Fruit fly (Drosophila melanogaster): ENCODE results near the gene ergic53.

The ergic53 gene

DNA sequence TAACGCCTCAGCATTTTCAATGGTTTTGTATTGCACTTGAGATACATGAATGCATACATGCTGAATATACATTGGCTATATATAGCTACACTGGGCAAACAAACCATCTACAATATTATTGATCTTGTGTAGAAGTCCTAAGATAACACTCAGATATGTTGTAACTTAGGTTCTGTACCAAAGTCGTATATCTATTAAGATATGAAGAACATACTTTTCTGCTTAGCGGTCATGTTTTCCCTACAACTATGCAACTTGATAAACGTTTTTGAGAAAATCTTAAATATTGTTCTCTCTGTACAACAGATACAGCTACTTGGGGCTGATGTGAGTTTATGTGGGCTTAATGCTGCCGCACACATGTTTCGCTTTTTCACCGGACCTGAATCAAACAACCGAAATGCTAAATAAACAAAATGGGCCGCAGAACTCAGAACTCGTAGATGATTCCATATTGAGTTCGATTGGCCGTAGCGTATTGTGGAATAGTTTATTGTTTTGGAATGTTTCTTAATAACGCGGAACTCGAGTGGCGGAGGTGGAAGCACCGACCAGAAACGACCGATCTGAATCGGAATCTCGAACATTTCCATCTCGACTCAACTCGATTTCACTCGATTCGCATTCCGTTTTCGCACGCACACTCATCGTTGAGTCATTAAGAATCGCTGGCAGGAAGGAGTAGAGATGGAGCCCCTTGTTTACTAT is 14.6 kb downstream of the ergic53 start (continued):
- peak; percentile 62 for TF ChIP-seq dmrt11E (tag; optimal IDR thresholded peaks at IDR 0.05)
- peak; percentile 56 for TF ChIP-seq Antp (GFP tag; optimal IDR thresholded peaks at IDR 0.05)
- peak; percentile 15 for TF ChIP-seq CG12659 (GFP tag; optimal IDR thresholded peaks at IDR 0.05)
- TF ChIP-seq Dbx (GFP tag; IDR thresholded peaks at IDR 0.05), result 0 out of 3 replicates have a peak, but pooled peaks have one; percentile 19
- TF ChIP-seq ato (GFP tag; IDR thresholded peaks at IDR 0.05; ENCODE audit: partially characterized antibody), result no peak
- 0 out of 2 replicates have a peak, but pooled peaks have one; percentile 6 for TF ChIP-seq CG3847 (GFP tag; IDR thresholded peaks at IDR 0.05)
- TF ChIP-seq CG13424 (tag; optimal IDR thresholded peaks at IDR 0.05), result peak; percentile 63
- TF ChIP-seq crol (GFP tag; IDR thresholded peaks at IDR 0.05), result no peak
- TF ChIP-seq dati (GFP tag; IDR thresholded peaks at IDR 0.05), result no peak
- TF ChIP-seq CG8281 (tag; optimal IDR thresholded peaks at IDR 0.05), result peak; percentile 14
- peak; percentile 10 for TF ChIP-seq Six4 (GFP tag; optimal IDR thresholded peaks at IDR 0.05)
- TF ChIP-seq HLHmδ (GFP tag; optimal IDR thresholded peaks at IDR 0.05), result no peak
- TF ChIP-seq Rx (GFP tag; IDR thresholded peaks at IDR 0.05), result no peak
- no peak for TF ChIP-seq yki (optimal IDR thresholded peaks at IDR 0.05)
- TF ChIP-seq row (GFP tag; IDR thresholded peaks at IDR 0.05), result peak; percentile 67
- peak; percentile 79 for TF ChIP-seq zf30C (GFP tag; optimal IDR thresholded peaks at IDR 0.05)
- TF ChIP-seq Hsf (GFP tag; optimal IDR thresholded peaks at IDR 0.05), result peak; percentile 14
- peak; percentile 11 for TF ChIP-seq CG4820 (GFP tag; optimal IDR thresholded peaks at IDR 0.05)
- TF ChIP-seq fd96Cb (tag; optimal IDR thresholded peaks at IDR 0.05), result peak; percentile 53
- peak; percentile 3 for TF ChIP-seq BtbVII (GFP tag; optimal IDR thresholded peaks at IDR 0.05)
- no peak for TF ChIP-seq Gsc (GFP tag; IDR thresholded peaks at IDR 0.05)
- TF ChIP-seq CG34224 (GFP tag; IDR thresholded peaks at IDR 0.05; ENCODE audit: partially characterized antibody), result no peak
- TF ChIP-seq CG18011 (GFP tag; optimal IDR thresholded peaks at IDR 0.05), result no peak
- TF ChIP-seq sqz (GFP tag; optimal IDR thresholded peaks at IDR 0.05), result peak; percentile 2
- peak; percentile 28 for TF ChIP-seq caup (GFP tag; optimal IDR thresholded peaks at IDR 0.05; ENCODE audit: severe bottlenecking)
- peak; percentile 8 for TF ChIP-seq bcd (GFP tag; optimal IDR thresholded peaks at IDR 0.05)
- TF ChIP-seq Asciz (GFP tag; optimal IDR thresholded peaks at IDR 0.05), result peak; percentile 48
- no peak for TF ChIP-seq CG3726 (GFP tag; IDR thresholded peaks at IDR 0.05)
- TF ChIP-seq dysf (GFP tag; IDR thresholded peaks at IDR 0.05), result peak; percentile 66; the same call in 2 of the 3 replicates
- TF ChIP-seq ash1 (GFP tag; optimal IDR thresholded peaks at IDR 0.05), result no peak
- TF ChIP-seq CG14667 (GFP tag; IDR thresholded peaks at IDR 0.05), result no peak
- peak; percentile 36 for TF ChIP-seq CG8089 (GFP tag; optimal IDR thresholded peaks at IDR 0.05)
- peak; percentile 11 for TF ChIP-seq CG16863 (GFP tag; optimal IDR thresholded peaks at IDR 0.05)
- peak; percentile 32 for TF ChIP-seq jing (GFP tag; optimal IDR thresholded peaks at IDR 0.05)
- peak; percentile 68 for TF ChIP-seq CG10543 (GFP tag; optimal IDR thresholded peaks at IDR 0.05)
- no peak for TF ChIP-seq hth (optimal IDR thresholded peaks at IDR 0.05)
- no peak for TF ChIP-seq scrt (GFP tag; optimal IDR thresholded peaks at IDR 0.05)
- TF ChIP-seq CG15479 (GFP tag; optimal IDR thresholded peaks at IDR 0.05), result no peak
- TF ChIP-seq org-1 (GFP tag; optimal IDR thresholded peaks at IDR 0.05), result peak; percentile 50
- no peak for TF ChIP-seq slou (GFP tag; optimal IDR thresholded peaks at IDR 0.05)
- TF ChIP-seq vvl (GFP tag; IDR thresholded peaks at IDR 0.05), result peak; percentile 49; the same call in 1 of the 2 replicates
- no peak for TF ChIP-seq Elba2 (GFP tag; optimal IDR thresholded peaks at IDR 0.05)
- peak; percentile 34 for TF ChIP-seq CG9437 (GFP tag; optimal IDR thresholded peaks at IDR 0.05)
- peak; percentile 69; the same call in 2 of the 3 replicates for TF ChIP-seq CG17361 (GFP tag; IDR thresholded peaks at IDR 0.05)
- peak; percentile 12; the same call in 1 of the 2 replicates for TF ChIP-seq CG14441 (GFP tag; IDR thresholded peaks at IDR 0.05)
- peak; percentile 61 for TF ChIP-seq tap (tag; optimal IDR thresholded peaks at IDR 0.05)
- TF ChIP-seq CG18476 (GFP tag; optimal IDR thresholded peaks at IDR 0.05), result peak; percentile 26
- peak; percentile 6 for TF ChIP-seq CG6813 (GFP tag; optimal IDR thresholded peaks at IDR 0.05)
- TF ChIP-seq Hey (tag; optimal IDR thresholded peaks at IDR 0.05), result no peak
- peak; percentile 45 for TF ChIP-seq CG13894 (tag; optimal IDR thresholded peaks at IDR 0.05)

Data from whole organism, embryonic.